Fruit fly (Drosophila melanogaster) whole organism, prepupa: Measurements from ENCODE around the gene Caper.

Experiments
- CG10631 ChIP-seq: fragments of 200-800 bp; sonication (Bioruptor generic); optimal IDR thresholded peaks from 2 replicates; lab custom pipeline; 2016; ENCODE audit warnings: missing biosample characterization, missing genetic modification characterization
- CG11294 ChIP-seq: fragments of 200-800 bp; sonication (Bioruptor generic); IDR thresholded peaks from 2 replicates; pipeline ENCODE4 v1.3.6; 2022; ENCODE audit warnings: missing biosample characterization, missing genetic modification characterization
- CG11762 ChIP-seq: fragments of 200-800 bp; sonication (Bioruptor generic); optimal IDR thresholded peaks from 3 replicates; lab custom pipeline; 2016; ENCODE audit warnings: missing biosample characterization, missing genetic modification characterization; ENCODE audit not compliant: insufficient read depth
- CG11902 ChIP-seq: fragments of 200-800 bp; sonication (Bioruptor generic); optimal IDR thresholded peaks from 3 replicates; lab custom pipeline; 2016; ENCODE audit warnings: missing biosample characterization, missing genetic modification characterization
- CG15336 ChIP-seq: fragments of 200-800 bp; sonication (Bioruptor generic); IDR thresholded peaks from 2 replicates; pipeline ENCODE4 v1.3.6; 2022; ENCODE audit warnings: missing biosample characterization, missing genetic modification characterization
- CG1621 ChIP-seq: fragments of 200-800 bp; sonication (Bioruptor generic); optimal IDR thresholded peaks from 3 replicates; lab custom pipeline; 2018; ENCODE audit warnings: missing biosample characterization, mild to moderate bottlenecking, missing genetic modification characterization
- CG16779 ChIP-seq: fragments of 200-800 bp; sonication (Bioruptor generic); optimal IDR thresholded peaks from 3 replicates; lab custom pipeline; 2017; ENCODE audit warnings: missing biosample characterization, mild to moderate bottlenecking, missing genetic modification characterization
- CG32006 ChIP-seq: fragments of 200-800 bp; sonication (Bioruptor generic); optimal IDR thresholded peaks from 3 replicates; lab custom pipeline; 2017; ENCODE audit warnings: missing biosample characterization, mild to moderate bottlenecking, missing genetic modification characterization
- CG34406 ChIP-seq: fragments of 200-800 bp; sonication (Bioruptor generic); optimal IDR thresholded peaks from 3 replicates; lab custom pipeline; 2016; ENCODE audit warnings: missing biosample characterization, missing genetic modification characterization
- CG3919 ChIP-seq: fragments of 200-800 bp; sonication (Bioruptor generic); optimal IDR thresholded peaks from 3 replicates; lab custom pipeline; 2016; ENCODE audit warnings: missing biosample characterization, missing genetic modification characterization
- CG6163 ChIP-seq: fragments of 200-800 bp; sonication (Bioruptor generic); IDR thresholded peaks from 3 replicates; pipeline ENCODE4 v1.3.6; 2022; ENCODE audit warnings: missing biosample characterization, missing genetic modification characterization
- CG6792 ChIP-seq: fragments of 200-800 bp; sonication (Bioruptor generic); optimal IDR thresholded peaks from 3 replicates; lab custom pipeline; 2016; ENCODE audit warnings: missing biosample characterization, missing genetic modification characterization
- CG6808 ChIP-seq: fragments of 200-800 bp; sonication (Bioruptor generic); optimal IDR thresholded peaks from 3 replicates; lab custom pipeline; 2017; ENCODE audit warnings: missing biosample characterization, missing genetic modification characterization, mild to moderate bottlenecking, moderate library complexity, missing genetic modification reagents
- CG8119 ChIP-seq: fragments of 200-800 bp; sonication (Bioruptor generic); IDR thresholded peaks from 3 replicates; pipeline ENCODE4 v1.3.6; 2022; ENCODE audit warnings: missing biosample characterization, missing genetic modification characterization
- CG8319 ChIP-seq: fragments of 200-800 bp; sonication (Bioruptor generic); optimal IDR thresholded peaks from 3 replicates; lab custom pipeline; 2016; ENCODE audit warnings: missing biosample characterization, missing genetic modification characterization
- CG8632 ChIP-seq: fragments of 200-800 bp; sonication (Bioruptor generic); optimal IDR thresholded peaks from 3 replicates; lab custom pipeline; 2016; ENCODE audit warnings: missing biosample characterization, missing genetic modification characterization
- CG9139 ChIP-seq: fragments of 200-800 bp; sonication (Bioruptor generic); optimal IDR thresholded peaks from 3 replicates; lab custom pipeline; 2017; ENCODE audit warnings: missing biosample characterization, mild to moderate bottlenecking, missing genetic modification characterization
- Eip75B ChIP-seq: fragments of 200-800 bp; sonication (Bioruptor generic); optimal IDR thresholded peaks from 3 replicates; lab custom pipeline; 2016; ENCODE audit warnings: missing biosample characterization, missing genetic modification characterization
- Eip78C ChIP-seq: fragments of 200-800 bp; sonication (Bioruptor generic); peaks from one replicate; lab custom pipeline; 2016; ENCODE audit warnings: missing biosample characterization, missing genetic modification characterization
- Ets21C ChIP-seq: fragments of 200-800 bp; sonication (Bioruptor generic); optimal IDR thresholded peaks from 3 replicates; lab custom pipeline; 2016; ENCODE audit warnings: missing biosample characterization, missing genetic modification characterization
- Ets96B ChIP-seq: fragments of 200-800 bp; optimal IDR thresholded peaks from 2 replicates; lab custom pipeline; 2019; ENCODE audit warnings: missing biosample characterization, mild to moderate bottlenecking, missing genetic modification characterization, moderate library complexity
- Gug ChIP-seq: fragments of 200-800 bp; sonication (Bioruptor generic); IDR thresholded peaks from 2 replicates; pipeline ENCODE4 v1.3.6; 2022; ENCODE audit warnings: missing biosample characterization, missing genetic modification characterization
- Hr38 ChIP-seq: sonication (Bioruptor generic); optimal IDR thresholded peaks from 2 replicates; lab custom pipeline; 2016; ENCODE audit warnings: missing biosample characterization, missing genetic modification characterization
- Hr39 ChIP-seq: fragments of 200-800 bp; sonication (Bioruptor generic); optimal IDR thresholded peaks from 2 replicates; lab custom pipeline; 2016; ENCODE audit warnings: missing biosample characterization, missing genetic modification characterization
- Hr4 ChIP-seq: fragments of 200-800 bp; sonication (Bioruptor generic); optimal IDR thresholded peaks from 3 replicates; lab custom pipeline; 2016; ENCODE audit warnings: missing biosample characterization, missing genetic modification characterization
- Lpt ChIP-seq: fragments of 200-800 bp; sonication (Bioruptor generic); optimal IDR thresholded peaks from 3 replicates; lab custom pipeline; 2016; ENCODE audit warnings: missing biosample characterization, missing genetic modification characterization
- Met ChIP-seq: fragments of 200-800 bp; sonication (Bioruptor generic); optimal IDR thresholded peaks from 3 replicates; lab custom pipeline; 2016; ENCODE audit warnings: missing biosample characterization, missing genetic modification characterization
- Sox14 ChIP-seq: fragments of 200-800 bp; sonication (Bioruptor generic); optimal IDR thresholded peaks from 3 replicates; lab custom pipeline; 2016; ENCODE audit warnings: missing biosample characterization, missing genetic modification characterization
- achi ChIP-seq: fragments of 200-800 bp; sonication (Bioruptor generic); optimal IDR thresholded peaks from 3 replicates; lab custom pipeline; 2016; ENCODE audit warnings: missing biosample characterization, missing genetic modification characterization
- acj6 ChIP-seq: fragments of 200-800 bp; sonication (Bioruptor generic); optimal IDR thresholded peaks from 3 replicates; lab custom pipeline; 2016; ENCODE audit warnings: missing biosample characterization, missing genetic modification characterization
- cyc ChIP-seq: fragments of 200-800 bp; sonication (Bioruptor generic); optimal IDR thresholded peaks from 3 replicates; lab custom pipeline; 2016; ENCODE audit warnings: missing biosample characterization, missing genetic modification characterization
- dac ChIP-seq: fragments of 200-800 bp; sonication (Bioruptor generic); optimal IDR thresholded peaks from 2 replicates; lab custom pipeline; 2017; ENCODE audit warnings: missing biosample characterization, mild to moderate bottlenecking, missing genetic modification characterization
- dsx ChIP-seq: fragments of 200-800 bp; optimal IDR thresholded peaks from 3 replicates; lab custom pipeline; 2019; ENCODE audit warnings: missing biosample characterization, mild to moderate bottlenecking, missing genetic modification characterization, moderate library complexity; ENCODE audit not compliant: poor library complexity, severe bottlenecking
- eg ChIP-seq: fragments of 200-800 bp; sonication (Bioruptor generic); IDR thresholded peaks from 3 replicates; pipeline ENCODE4 v1.3.6; 2022; ENCODE audit warnings: missing biosample characterization, missing genetic modification characterization
- esn ChIP-seq: fragments of 200-800 bp; sonication (Bioruptor generic); optimal IDR thresholded peaks from 2 replicates; lab custom pipeline; 2016; ENCODE audit warnings: missing biosample characterization, mild to moderate bottlenecking, missing genetic modification characterization, moderate library complexity
- fkh ChIP-seq: fragments of 200-800 bp; sonication (Bioruptor generic); optimal IDR thresholded peaks from 3 replicates; lab custom pipeline; 2017; ENCODE audit warnings: missing biosample characterization, mild to moderate bottlenecking, missing genetic modification characterization, moderate library complexity
- lz ChIP-seq: fragments of 200-800 bp; sonication (Bioruptor generic); optimal IDR thresholded peaks from 3 replicates; lab custom pipeline; 2016; ENCODE audit warnings: missing biosample characterization, missing genetic modification characterization
- net ChIP-seq: fragments of 200-800 bp; sonication (Bioruptor generic); optimal IDR thresholded peaks from 3 replicates; lab custom pipeline; 2016; ENCODE audit warnings: missing biosample characterization, missing genetic modification characterization
- pdm3 ChIP-seq: fragments of 200-800 bp; sonication (Bioruptor generic); optimal IDR thresholded peaks from 3 replicates; lab custom pipeline; 2016; ENCODE audit warnings: missing biosample characterization, missing genetic modification characterization
- spab ChIP-seq: fragments of 200-800 bp; sonication (Bioruptor generic); optimal IDR thresholded peaks from 2 replicates; lab custom pipeline; 2017; ENCODE audit warnings: missing biosample characterization, mild to moderate bottlenecking, missing genetic modification characterization, missing genetic modification reagents
- ss ChIP-seq, 2 experiments: fragments of 200-800 bp; sonication (Bioruptor generic); optimal IDR thresholded peaks; 2 replicates in 1 of 2; 3 replicates in 1 of 2; lab custom pipeline; 2017 to 2018; ENCODE audit warnings: mild to moderate bottlenecking in 2 of 2, missing biosample characterization in 2 of 2, missing genetic modification characterization in 2 of 2, moderate library complexity in 1 of 2
- svp ChIP-seq: fragments of 200-800 bp; sonication (Bioruptor generic); peaks from one replicate; lab custom pipeline; 2016; ENCODE audit warnings: missing biosample characterization, missing genetic modification characterization
- topi ChIP-seq: fragments of 200-800 bp; sonication (Bioruptor generic); optimal IDR thresholded peaks from 3 replicates; lab custom pipeline; 2016; ENCODE audit warnings: missing biosample characterization, missing genetic modification characterization
- vri ChIP-seq: fragments of 200-800 bp; sonication (Bioruptor generic); optimal IDR thresholded peaks from 3 replicates; lab custom pipeline; 2016; ENCODE audit warnings: missing biosample characterization, mild to moderate bottlenecking, missing genetic modification characterization

The Caper gene

dm6 chr2L:7033100-7033675 lies 667 bp downstream of the Caper start (continued):
- peak; percentile 53 for TF ChIP-seq lz (GFP tag; lab: Kevin White, UChicago)
- peak; percentile 37 for TF ChIP-seq acj6 (GFP tag; lab: Kevin White, UChicago)
- peak; percentile 17 for TF ChIP-seq CG11762 (GFP tag; lab: Kevin White, UChicago)
- no peak for TF ChIP-seq svp (GFP tag; lab: Kevin White, UChicago)
- peak; percentile 15 for TF ChIP-seq CG8319 (GFP tag; lab: Kevin White, UChicago)
- TF ChIP-seq dsx, result peak; percentile 56
- peak; percentile 56 for TF ChIP-seq CG6808
- peak; percentile 75 for TF ChIP-seq CG15336 (GFP tag; lab: Robert Waterston, UW)
- TF ChIP-seq CG3919 (GFP tag; lab: Kevin White, UChicago), result peak; percentile 71
- peak; percentile 59 for TF ChIP-seq CG32006
- peak; percentile 60 for TF ChIP-seq Hr39 (GFP tag; lab: Kevin White, UChicago)
- TF ChIP-seq Gug, result 0 out of 2 replicates have a peak, but pooled peaks have one; percentile 8
- TF ChIP-seq CG11294 (GFP tag; lab: Robert Waterston, UW), result no peak
- peak; percentile 7 for TF ChIP-seq Ets21C (GFP tag; lab: Kevin White, UChicago)
- peak; percentile 82 for TF ChIP-seq net (GFP tag; lab: Kevin White, UChicago)
- TF ChIP-seq achi (GFP tag; lab: Kevin White, UChicago), result peak; percentile 32
- TF ChIP-seq vri (GFP tag; lab: Kevin White, UChicago), result peak; percentile 52
- TF ChIP-seq Hr4 (GFP tag; lab: Kevin White, UChicago), result peak; percentile 68
- peak; percentile 52 for TF ChIP-seq topi (GFP tag; lab: Kevin White, UChicago)
- peak; percentile 42 for TF ChIP-seq Ets96B (tag; lab: Kevin White, UChicago)
- TF ChIP-seq CG34406 (GFP tag; lab: Kevin White, UChicago), result peak; percentile 47
- TF ChIP-seq CG8632 (GFP tag; lab: Kevin White, UChicago), result no peak
- no peak for TF ChIP-seq spab
- TF ChIP-seq Hr38 (GFP tag; lab: Kevin White, UChicago), result no peak
- peak; percentile 49 for TF ChIP-seq CG1621 (tag; lab: Kevin White, UChicago)
- TF ChIP-seq CG6163 (GFP tag; lab: Robert Waterston, UW), result no peak; the same call in 2 of the 3 replicates
- peak; percentile 75 for TF ChIP-seq CG8119
- peak; percentile 50 for TF ChIP-seq CG6792 (GFP tag; lab: Kevin White, UChicago)
- TF ChIP-seq pdm3 (GFP tag; lab: Kevin White, UChicago), result peak; percentile 54
- no peak for TF ChIP-seq CG9139 (GFP tag; lab: Kevin White, UChicago)

dm6 chr2L:7037773-7038327 lies 5.3 kb downstream of the Caper start, which contains the start of gene milt:
Gene milt (plus strand): TSS chr2L:7037823.
- TF ChIP-seq dac, result no peak
- TF ChIP-seq CG34406 (GFP tag; lab: Kevin White, UChicago), result no peak
- TF ChIP-seq CG16779 (tag; lab: Kevin White, UChicago), result no peak
- no peak for TF ChIP-seq CG6163 (GFP tag; lab: Robert Waterston, UW)
- no peak for TF ChIP-seq Ets96B (tag; lab: Kevin White, UChicago)
- no peak for TF ChIP-seq CG10631
- TF ChIP-seq CG15336 (GFP tag; lab: Robert Waterston, UW), result no peak
- no peak for TF ChIP-seq Sox14
- no peak for TF ChIP-seq CG1621 (tag; lab: Kevin White, UChicago)
- no peak for TF ChIP-seq acj6 (GFP tag; lab: Kevin White, UChicago)
- no peak for TF ChIP-seq Met (GFP tag; lab: Kevin White, UChicago)
- TF ChIP-seq topi (GFP tag; lab: Kevin White, UChicago), result peak; percentile 3
- TF ChIP-seq Ets21C (GFP tag; lab: Kevin White, UChicago), result no peak
- no peak for TF ChIP-seq CG32006
- peak; percentile 82 for TF ChIP-seq svp (GFP tag; lab: Kevin White, UChicago)
- peak; percentile 24 to 39 for TF ChIP-seq ss (GFP tag; optimal IDR thresholded peaks at IDR 0.05; lab: Kevin White, UChicago)
- TF ChIP-seq eg (GFP tag; lab: Robert Waterston, UW), result no peak
- TF ChIP-seq CG11902, result no peak
- no peak for TF ChIP-seq CG8319 (GFP tag; lab: Kevin White, UChicago)
- no peak for TF ChIP-seq CG9139 (GFP tag; lab: Kevin White, UChicago)
- TF ChIP-seq esn (GFP tag; lab: Kevin White, UChicago), result peak; percentile 34
- peak; percentile 72 for TF ChIP-seq Eip78C
- no peak for TF ChIP-seq spab
- TF ChIP-seq Lpt (GFP tag; lab: Kevin White, UChicago), result no peak
- TF ChIP-seq CG3919 (GFP tag; lab: Kevin White, UChicago), result no peak
- peak; percentile 38 for TF ChIP-seq dsx
- no peak for TF ChIP-seq cyc
- no peak for TF ChIP-seq lz (GFP tag; lab: Kevin White, UChicago)
- TF ChIP-seq Eip75B (GFP tag; lab: Kevin White, UChicago), result no peak
- TF ChIP-seq CG6808, result peak; percentile 9
- peak; percentile 61 for TF ChIP-seq vri (GFP tag; lab: Kevin White, UChicago)
- no peak for TF ChIP-seq fkh
- TF ChIP-seq CG11762 (GFP tag; lab: Kevin White, UChicago), result no peak
- TF ChIP-seq CG11294 (GFP tag; lab: Robert Waterston, UW), result no peak
- TF ChIP-seq CG8632 (GFP tag; lab: Kevin White, UChicago), result no peak
